Worm (Caenorhabditis elegans) whole organism, early embryonic: ENCODE results near the gene C05C12.6.
"Not testable (repeated sequence)": the region's sequence is repeated elsewhere in the genome, so short reads cannot be mapped to it uniquely, and the experiment has no call there.

Source experiments
- B0310.2 ChIP-seq: sonication (generic microtip); optimal IDR thresholded peaks from 2 replicates; lab custom pipeline; 2016; ENCODE audit warnings: mild to moderate bottlenecking, missing genetic modification characterization, missing compliant biosample characterization
- F13C5.2 ChIP-seq: sonication (generic microtip); optimal IDR thresholded peaks from 2 replicates; lab custom pipeline; 2017; ENCODE audit warnings: mild to moderate bottlenecking, missing genetic modification characterization, inconsistent platforms, missing compliant biosample characterization
- aly-1 ChIP-seq: sonication (generic microtip); optimal IDR thresholded peaks from 2 replicates; lab custom pipeline; 2016; ENCODE audit warnings: missing genetic modification characterization, missing compliant biosample characterization
- ama-1 ChIP-seq: fragments of 150-350 bp; optimal IDR thresholded peaks from 2 replicates; lab custom pipeline; 2014
- ceh-13 ChIP-seq: fragments of 200-800 bp; sonication (Bioruptor generic); optimal IDR thresholded peaks from 2 replicates; lab custom pipeline; 2018; ENCODE audit warnings: mild to moderate bottlenecking, missing genetic modification characterization, missing compliant biosample characterization
- ceh-36 ChIP-seq: sonication (generic microtip); optimal IDR thresholded peaks from 2 replicates; lab custom pipeline; 2016; ENCODE audit warnings: missing genetic modification characterization, inconsistent platforms, missing compliant biosample characterization
- ets-7 ChIP-seq: sonication (generic microtip); optimal IDR thresholded peaks from 2 replicates; lab custom pipeline; 2016; ENCODE audit warnings: missing genotype, missing genetic modification characterization, missing compliant biosample characterization
- flt-1 ChIP-seq: fragments of 200-800 bp; sonication (Bioruptor generic); IDR thresholded peaks from 2 replicates; pipeline ENCODE4 v1.3.6; 2022; ENCODE audit warnings: missing genetic modification characterization, missing compliant biosample characterization
- hmbx-1 ChIP-seq: sonication (generic microtip); optimal IDR thresholded peaks from 2 replicates; lab custom pipeline; 2016; ENCODE audit warnings: mild to moderate bottlenecking, missing genetic modification characterization, missing compliant biosample characterization
- hmg-4 ChIP-seq: fragments of 200-800 bp; sonication (Bioruptor generic); optimal IDR thresholded peaks from 2 replicates; lab custom pipeline; 2018; ENCODE audit warnings: mild to moderate bottlenecking, missing genetic modification characterization, missing compliant biosample characterization
- hnd-1 ChIP-seq: sonication (generic microtip); optimal IDR thresholded peaks from 2 replicates; lab custom pipeline; 2016; ENCODE audit warnings: missing genetic modification characterization, missing compliant biosample characterization
- pes-1 ChIP-seq: fragments of 200-800 bp; sonication (Bioruptor generic); IDR thresholded peaks from 2 replicates; pipeline ENCODE4 v1.3.6; 2022; ENCODE audit warnings: missing genetic modification reagents, missing genetic modification characterization, missing compliant biosample characterization
- scrt-1 ChIP-seq: fragments of 200-800 bp; sonication (Bioruptor generic); IDR thresholded peaks from 2 replicates; pipeline ENCODE4 v1.3.6; 2022; ENCODE audit warnings: missing genetic modification characterization, missing compliant biosample characterization
- sea-1 ChIP-seq: fragments of 200-800 bp; sonication (Bioruptor generic); conservative IDR thresholded peaks from 2 replicates; pipeline ENCODE4 v1.3.6; 2022; ENCODE audit warnings: missing genetic modification characterization, missing compliant biosample characterization
- tbx-11 ChIP-seq: fragments of 200-800 bp; sonication (Bioruptor generic); IDR thresholded peaks from 2 replicates; pipeline ENCODE4 v1.3.6; 2022; ENCODE audit warnings: missing genetic modification characterization, missing compliant biosample characterization
- tbx-37 ChIP-seq: fragments of 200-800 bp; sonication (Bioruptor generic); conservative IDR thresholded peaks from 2 replicates; pipeline ENCODE4 v1.3.6; 2022; ENCODE audit warnings: missing genetic modification reagents, missing genetic modification characterization, missing compliant biosample characterization
- tra-4 ChIP-seq: sonication (generic microtip); optimal IDR thresholded peaks from 2 replicates; lab custom pipeline; 2017; ENCODE audit warnings: missing genetic modification characterization, missing compliant biosample characterization

The C05C12.6 gene

ce11 chrIV:11271262-11271661 is 30.0 kb upstream of the C05C12.6 start, which contains the start of gene nhr-7:
TSS of gene nhr-7 (minus strand) at chrIV:11271362.
- TF ChIP-seq sea-1 (GFP tag; lab: Robert Waterston, UW) (no peak), tra-4 (tag; lab: Kevin White, UChicago) (no peak), ama-1 (lab: Kevin White, UChicago) (no peak), hmg-4 (no peak)

ce11 chrIV:11269483-11269882 is 28.2 kb upstream of the C05C12.6 start:
- TF ChIP-seq F13C5.2 (tag; lab: Kevin White, UChicago): no peak
- no peak for TF ChIP-seq tra-4 (tag; lab: Kevin White, UChicago)
- TF ChIP-seq pes-1 (GFP tag; lab: Robert Waterston, UW): no peak
- TF ChIP-seq hmbx-1 (tag; lab: Kevin White, UChicago): no peak
- no peak for TF ChIP-seq hmg-4
- no peak for TF ChIP-seq aly-1 (tag; lab: Kevin White, UChicago)
- no peak for TF ChIP-seq flt-1 (GFP tag; lab: Robert Waterston, UW)
- no peak for TF ChIP-seq tbx-11 (GFP tag; lab: Robert Waterston, UW)
- TF ChIP-seq ets-7 (tag; lab: Kevin White, UChicago): no peak
- TF ChIP-seq sea-1 (GFP tag; lab: Robert Waterston, UW): no peak
- no peak for TF ChIP-seq ceh-13 (GFP tag; lab: Kevin White, UChicago)
- TF ChIP-seq hnd-1 (tag; lab: Kevin White, UChicago): no peak
- no peak for TF ChIP-seq B0310.2

ce11 chrIV:11266090-11266489 is 24.8 kb upstream of the C05C12.6 start, which contains the start of gene col-127:
TSS of gene col-127 (minus strand) at chrIV:11266190.
- no peak for TF ChIP-seq ceh-13 (GFP tag; lab: Kevin White, UChicago)
- TF ChIP-seq pes-1 (GFP tag; lab: Robert Waterston, UW): no peak
- no peak for TF ChIP-seq ets-7 (tag; lab: Kevin White, UChicago)
- no peak for TF ChIP-seq ceh-36
- no peak for TF ChIP-seq sea-1 (GFP tag; lab: Robert Waterston, UW)
- no peak for TF ChIP-seq hnd-1 (tag; lab: Kevin White, UChicago)
- no peak for TF ChIP-seq F13C5.2 (tag; lab: Kevin White, UChicago)
- no peak for TF ChIP-seq B0310.2

ce11 chrIV:11263101-11263500 is 21.8 kb upstream of the C05C12.6 start, which contains the start of gene col-126:
TSS of gene col-126 (plus strand) at chrIV:11263401.
- not testable (repeated sequence) for TF ChIP-seq F13C5.2 (tag; lab: Kevin White, UChicago); scrt-1 (GFP tag; lab: Robert Waterston, UW); tbx-11 (GFP tag; lab: Robert Waterston, UW)

- no peak for TF ChIP-seq aly-1 (tag; lab: Kevin White, UChicago)
- no peak for TF ChIP-seq tbx-11 (GFP tag; lab: Robert Waterston, UW)
- TF ChIP-seq scrt-1 (GFP tag; lab: Robert Waterston, UW): no peak
- no peak for TF ChIP-seq B0310.2
- TF ChIP-seq flt-1 (GFP tag; lab: Robert Waterston, UW): no peak
- TF ChIP-seq ceh-36: no peak
These were observed 20.3 kb upstream of the C05C12.6 start, which contains the start of gene F54D1.1 for ce11 chrIV:11261535-11261934. TSS of gene F54D1.1 (plus strand) at chrIV:11261835.

- TF ChIP-seq ama-1 (lab: Kevin White, UChicago) (no peak), aly-1 (tag; lab: Kevin White, UChicago) (no peak), tra-4 (tag; lab: Kevin White, UChicago) (no peak), ceh-13 (GFP tag; lab: Kevin White, UChicago) (no peak), ets-7 (tag; lab: Kevin White, UChicago) (no peak), ceh-36 (no peak), F13C5.2 (tag; lab: Kevin White, UChicago) (no peak), tbx-37 (GFP tag; lab: Robert Waterston, UW) (no peak), sea-1 (GFP tag; lab: Robert Waterston, UW) (no peak), pes-1 (GFP tag; lab: Robert Waterston, UW) (no peak), B0310.2 (no peak), hmg-4 (no peak), scrt-1 (GFP tag; lab: Robert Waterston, UW) (no peak), flt-1 (GFP tag; lab: Robert Waterston, UW) (no peak), hmbx-1 (tag; lab: Kevin White, UChicago) (no peak), tbx-11 (GFP tag; lab: Robert Waterston, UW) (no peak), hnd-1 (tag; lab: Kevin White, UChicago) (no peak)
These were observed 19.4 kb upstream of the C05C12.6 start, which contains the start of gene C05C12.5 for ce11 chrIV:11260544-11261227. TSS of gene C05C12.5 (minus strand) at chrIV:11261185.

ce11 chrIV:11259485-11259972 is 18.3 kb upstream of the C05C12.6 start, which contains the start of gene gtl-1:
TSS of gene gtl-1 (minus strand) at chrIV:11259535.
- no peak for TF ChIP-seq hnd-1 (tag; lab: Kevin White, UChicago)
- no peak for TF ChIP-seq aly-1 (tag; lab: Kevin White, UChicago)

- TF ChIP-seq F13C5.2 (tag; lab: Kevin White, UChicago) (no peak), ceh-13 (GFP tag; lab: Kevin White, UChicago) (no peak), sea-1 (GFP tag; lab: Robert Waterston, UW) (no peak), ama-1 (lab: Kevin White, UChicago) (no peak), hmbx-1 (tag; lab: Kevin White, UChicago) (no peak), scrt-1 (GFP tag; lab: Robert Waterston, UW) (no peak), flt-1 (GFP tag; lab: Robert Waterston, UW) (no peak), tbx-11 (GFP tag; lab: Robert Waterston, UW) (no peak), B0310.2 (no peak), aly-1 (tag; lab: Kevin White, UChicago) (no peak)
These were observed 16.2 kb upstream of the C05C12.6 start for ce11 chrIV:11257476-11257875.
